Worm (Caenorhabditis elegans) whole organism, early embryonic: Measurements from ENCODE around the gene btb-8.
"Not testable (repeated sequence)": the region's sequence is repeated elsewhere in the genome, so short reads cannot be mapped to it uniquely, and the experiment has no call there.

Experiments used
- B0310.2 ChIP-seq: sonication (generic microtip); optimal IDR thresholded peaks from 2 replicates; lab custom pipeline; 2016; ENCODE audit warnings: mild to moderate bottlenecking, missing genetic modification characterization, missing compliant biosample characterization
- aly-1 ChIP-seq: sonication (generic microtip); optimal IDR thresholded peaks from 2 replicates; lab custom pipeline; 2016; ENCODE audit warnings: missing genetic modification characterization, missing compliant biosample characterization
- ama-1 ChIP-seq: fragments of 150-350 bp; optimal IDR thresholded peaks from 2 replicates; lab custom pipeline; 2014
- ceh-36 ChIP-seq: sonication (generic microtip); optimal IDR thresholded peaks from 2 replicates; lab custom pipeline; 2016; ENCODE audit warnings: missing genetic modification characterization, inconsistent platforms, missing compliant biosample characterization
- ets-7 ChIP-seq: sonication (generic microtip); optimal IDR thresholded peaks from 2 replicates; lab custom pipeline; 2016; ENCODE audit warnings: missing genotype, missing genetic modification characterization, missing compliant biosample characterization
- flt-1 ChIP-seq: fragments of 200-800 bp; sonication (Bioruptor generic); IDR thresholded peaks from 2 replicates; pipeline ENCODE4 v1.3.6; 2022; ENCODE audit warnings: missing genetic modification characterization, missing compliant biosample characterization
- hmbx-1 ChIP-seq: sonication (generic microtip); optimal IDR thresholded peaks from 2 replicates; lab custom pipeline; 2016; ENCODE audit warnings: mild to moderate bottlenecking, missing genetic modification characterization, missing compliant biosample characterization
- hmg-4 ChIP-seq: fragments of 200-800 bp; sonication (Bioruptor generic); optimal IDR thresholded peaks from 2 replicates; lab custom pipeline; 2018; ENCODE audit warnings: mild to moderate bottlenecking, missing genetic modification characterization, missing compliant biosample characterization
- hnd-1 ChIP-seq: sonication (generic microtip); optimal IDR thresholded peaks from 2 replicates; lab custom pipeline; 2016; ENCODE audit warnings: missing genetic modification characterization, missing compliant biosample characterization
- pes-1 ChIP-seq: fragments of 200-800 bp; sonication (Bioruptor generic); IDR thresholded peaks from 2 replicates; pipeline ENCODE4 v1.3.6; 2022; ENCODE audit warnings: missing genetic modification reagents, missing genetic modification characterization, missing compliant biosample characterization
- tbx-11 ChIP-seq: fragments of 200-800 bp; sonication (Bioruptor generic); IDR thresholded peaks from 2 replicates; pipeline ENCODE4 v1.3.6; 2022; ENCODE audit warnings: missing genetic modification characterization, missing compliant biosample characterization
- tbx-37 ChIP-seq: fragments of 200-800 bp; sonication (Bioruptor generic); conservative IDR thresholded peaks from 2 replicates; pipeline ENCODE4 v1.3.6; 2022; ENCODE audit warnings: missing genetic modification reagents, missing genetic modification characterization, missing compliant biosample characterization
- tra-4 ChIP-seq: sonication (generic microtip); optimal IDR thresholded peaks from 2 replicates; lab custom pipeline; 2017; ENCODE audit warnings: missing genetic modification characterization, missing compliant biosample characterization

ce11 chrII:1771347-1771746 is 48.8 kb downstream of the btb-8 start, which contains the start of gene math-26:
- TF ChIP-seq aly-1 (tag; lab: Kevin White, UChicago); ama-1 (lab: Kevin White, UChicago); tbx-37; pes-1 (GFP tag; lab: Robert Waterston, UW); tbx-11 (GFP tag; lab: Robert Waterston, UW); hmg-4; ceh-36 (tag; lab: Kevin White, UChicago); B0310.2; tra-4 (tag; lab: Kevin White, UChicago); hnd-1 (tag; lab: Kevin White, UChicago); flt-1; ets-7 (tag; lab: Kevin White, UChicago); hmbx-1: not testable (repeated sequence)
